Worm (Caenorhabditis elegans): Measurements from ENCODE around the gene hrg-2.

DNA sequence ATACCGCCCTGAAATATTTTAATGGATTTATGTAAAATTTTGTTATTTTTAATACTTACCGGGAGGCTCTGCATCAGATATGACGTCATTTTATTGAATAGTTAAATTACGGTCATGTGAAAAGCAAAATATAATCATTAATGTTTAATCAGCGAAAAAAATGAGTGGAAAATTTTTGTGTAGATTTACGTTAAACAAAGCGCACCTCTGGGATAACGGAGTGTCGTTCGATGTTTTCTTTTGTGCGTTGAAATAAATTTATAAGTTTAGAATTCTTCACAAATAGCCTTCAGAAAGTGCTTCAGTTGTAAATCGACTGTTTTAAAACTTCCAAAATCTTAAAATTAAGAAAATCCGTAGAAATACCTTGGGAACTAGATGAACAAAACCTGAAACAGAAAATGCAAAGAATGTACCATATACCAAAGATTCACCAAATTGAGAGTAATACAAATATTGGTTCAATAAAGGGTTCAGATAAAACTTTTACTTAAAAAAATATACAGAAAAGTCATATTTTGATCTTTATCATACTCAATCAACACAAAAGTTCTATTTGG, 9.6 kb downstream of the hrg-2 start, which contains the start of the genes K01D12.20 and miga-1:
- TF ChIP-seq nhr-11 (tag; optimal IDR thresholded peaks at IDR 0.05) (no peak), aly-2 (tag; optimal IDR thresholded peaks at IDR 0.05) (no peak), Y48G9A.11 (GFP tag; IDR thresholded peaks at IDR 0.05) (peak; percentile 97), attf-4 (tag; optimal IDR thresholded peaks at IDR 0.05) (no peak), pha-4 (GFP tag; IDR thresholded peaks at IDR 0.05) (no peak), pha-4 (tag; optimal IDR thresholded peaks at IDR 0.05) (no peak), fos-1 (tag; optimal IDR thresholded peaks at IDR 0.05) (no peak)

Measured in whole organism, L4 larva.